Fruit fly (Drosophila melanogaster): ENCODE results near the gene CG43246.
A peak's percentile ranks its signal among the peaks of the same experiment; 100 is the strongest.

The CG43246 gene

dm6 chr3L:14555052-14555451 is 18.6 kb downstream of the CG43246 start (continued):
- peak; percentile 44 for TF ChIP-seq CG13296 (GFP tag; optimal IDR thresholded peaks at IDR 0.05)
- TF ChIP-seq ash1 (GFP tag; optimal IDR thresholded peaks at IDR 0.05), result no peak
- TF ChIP-seq CG14710 (tag; optimal IDR thresholded peaks at IDR 0.05), result peak; percentile 22
- no peak for TF ChIP-seq CG32767 (GFP tag; IDR thresholded peaks at IDR 0.05)
- no peak for TF ChIP-seq pan (optimal IDR thresholded peaks at IDR 0.05)
- TF ChIP-seq pan (GFP tag; optimal IDR thresholded peaks at IDR 0.05 in 1 of 2, IDR thresholded peaks at IDR 0.05 in 1 of 2), result peak in 1 of 2 experiments; percentile 6
- TF ChIP-seq lola (GFP tag; optimal IDR thresholded peaks at IDR 0.05), result peak in 1 of 3 experiments; percentile 28
- 0 out of 2 replicates have a peak, but pooled peaks have one; percentile 9 for TF ChIP-seq dati (GFP tag; IDR thresholded peaks at IDR 0.05)
- TF ChIP-seq klu (GFP tag; IDR thresholded peaks at IDR 0.05), result no peak
- no peak for TF ChIP-seq C15 (GFP tag; IDR thresholded peaks at IDR 0.05)
- TF ChIP-seq Lim3 (GFP tag; IDR thresholded peaks at IDR 0.05), result no peak
- TF ChIP-seq sug (tag; optimal IDR thresholded peaks at IDR 0.05), result peak; percentile 90
- TF ChIP-seq CG6791 (GFP tag; IDR thresholded peaks at IDR 0.05; ENCODE audit: partially characterized antibody), result no peak
- no peak for TF ChIP-seq jumu (GFP tag; optimal IDR thresholded peaks at IDR 0.05)
- TF ChIP-seq grn (GFP tag; optimal IDR thresholded peaks at IDR 0.05), result peak; percentile 85
- TF ChIP-seq CG3407 (GFP tag; optimal IDR thresholded peaks at IDR 0.05), result peak; percentile 12
- TF ChIP-seq CG3995 (GFP tag; optimal IDR thresholded peaks at IDR 0.05), result no peak
- TF ChIP-seq CG31441 (GFP tag; IDR thresholded peaks at IDR 0.05), result peak; percentile 42; the same call in 1 of the 2 replicates
- no peak for TF ChIP-seq CHES-1-like (GFP tag; optimal IDR thresholded peaks at IDR 0.05)
- no peak for TF ChIP-seq Gug (GFP tag; IDR thresholded peaks at IDR 0.05)
- peak; percentile 92 for TF ChIP-seq CG7987 (GFP tag; optimal IDR thresholded peaks at IDR 0.05)
- peak; percentile 12 for TF ChIP-seq en (GFP tag; optimal IDR thresholded peaks at IDR 0.05)
- no peak for TF ChIP-seq gce (GFP tag; IDR thresholded peaks at IDR 0.05)
- TF ChIP-seq CG15269 (tag; optimal IDR thresholded peaks at IDR 0.05), result peak; percentile 38
- TF ChIP-seq CG10321 (GFP tag; IDR thresholded peaks at IDR 0.05), result no peak
- TF ChIP-seq Sox100B (GFP tag; optimal IDR thresholded peaks at IDR 0.05), result peak; percentile 36
- no peak for TF ChIP-seq Doc3 (GFP tag; IDR thresholded peaks at IDR 0.05; ENCODE audit: partially characterized antibody)
- no peak for TF ChIP-seq CG15073 (GFP tag; optimal IDR thresholded peaks at IDR 0.05)
- no peak for TF ChIP-seq Opbp (GFP tag; IDR thresholded peaks at IDR 0.05; ENCODE audit: partially characterized antibody)
- no peak for TF ChIP-seq Max (GFP tag; optimal IDR thresholded peaks at IDR 0.05)
- TF ChIP-seq Dll (GFP tag; IDR thresholded peaks at IDR 0.05; ENCODE audit: partially characterized antibody), result 0 out of 4 replicates have a peak, but pooled peaks have one; percentile 20
- peak; percentile 65 for TF ChIP-seq CG15601 (tag; optimal IDR thresholded peaks at IDR 0.05)
- no peak for TF ChIP-seq hth (optimal IDR thresholded peaks at IDR 0.05)
- TF ChIP-seq CG4328 (GFP tag; optimal IDR thresholded peaks at IDR 0.05), result peak; percentile 47
- no peak for TF ChIP-seq CG11695 (GFP tag; IDR thresholded peaks at IDR 0.05)
- TF ChIP-seq CoRest (tag; optimal IDR thresholded peaks at IDR 0.05), result no peak
- peak; percentile 47 for TF ChIP-seq pfk (GFP tag; optimal IDR thresholded peaks at IDR 0.05)
- TF ChIP-seq lab (GFP tag; optimal IDR thresholded peaks at IDR 0.05), result peak; percentile 72
- no peak for TF ChIP-seq Neu2 (GFP tag; optimal IDR thresholded peaks at IDR 0.05; ENCODE audit: borderline replicate concordance)
- TF ChIP-seq luna (GFP tag; optimal IDR thresholded peaks at IDR 0.05), result no peak
- TF ChIP-seq lov (optimal IDR thresholded peaks at IDR 0.05), result no peak
- TF ChIP-seq lov (GFP tag; IDR thresholded peaks at IDR 0.05), result no peak
- peak; percentile 67 for TF ChIP-seq CG5180 (GFP tag; optimal IDR thresholded peaks at IDR 0.05)
- peak; percentile 63 for TF ChIP-seq Kr (GFP tag; optimal IDR thresholded peaks at IDR 0.05)
- peak; percentile 4 for TF ChIP-seq CG8089 (GFP tag; optimal IDR thresholded peaks at IDR 0.05)
- TF ChIP-seq tup (GFP tag; optimal IDR thresholded peaks at IDR 0.05), result no peak
- peak; percentile 63 for TF ChIP-seq CG12219 (GFP tag; optimal IDR thresholded peaks at IDR 0.05)
- TF ChIP-seq Dip2 (GFP tag; IDR thresholded peaks at IDR 0.05), result no peak
- TF ChIP-seq CG6813 (GFP tag; optimal IDR thresholded peaks at IDR 0.05), result peak; percentile 68
- TF ChIP-seq sisA (GFP tag; IDR thresholded peaks at IDR 0.05), result no peak
- 0 out of 3 replicates have a peak, but pooled peaks have one; percentile 50 for TF ChIP-seq so (GFP tag; IDR thresholded peaks at IDR 0.05)
